Worm (Caenorhabditis elegans) whole organism, L4 larva: ENCODE data around the gene cki-1.

Experiments used
- F10B5.3 ChIP-seq: sonication (generic microtip); optimal IDR thresholded peaks from 2 replicates; lab custom pipeline; 2016; ENCODE audit warnings: mild to moderate bottlenecking, missing genetic modification characterization, missing compliant biosample characterization
- F26F4.8 ChIP-seq: fragments of 200-800 bp; sonication (Bioruptor generic); conservative IDR thresholded peaks from 2 replicates; pipeline ENCODE4 v1.3.6; 2022; ENCODE audit warnings: missing genetic modification characterization, missing compliant biosample characterization
- F37D6.2 ChIP-seq: sonication (generic microtip); optimal IDR thresholded peaks from 2 replicates; lab custom pipeline; 2016; ENCODE audit warnings: mild to moderate bottlenecking, missing genetic modification characterization, missing compliant biosample characterization
- F44E2.7 ChIP-seq: fragments of 200-800 bp; sonication (Bioruptor generic); IDR thresholded peaks from 2 replicates; pipeline ENCODE4 v2.1.2; 2022; ENCODE audit warnings: missing genetic modification characterization, missing compliant biosample characterization
- F49E8.2 ChIP-seq: sonication (generic microtip); optimal IDR thresholded peaks from 2 replicates; lab custom pipeline; 2016; ENCODE audit warnings: missing compliant biosample characterization, mild to moderate bottlenecking, missing genetic modification characterization, borderline replicate concordance
- T20F7.1 ChIP-seq: fragments of 200-800 bp; sonication (Bioruptor generic); optimal IDR thresholded peaks from 2 replicates; lab custom pipeline; 2018; ENCODE audit warnings: mild to moderate bottlenecking, missing genetic modification characterization, missing compliant biosample characterization
- Y105C5A.15 ChIP-seq: fragments of 200-800 bp; sonication (Bioruptor generic); IDR thresholded peaks from 2 replicates; pipeline ENCODE4 v1.3.6; 2022; ENCODE audit warnings: missing genetic modification characterization, missing compliant biosample characterization
- Y5F2A.4 ChIP-seq: fragments of 200-800 bp; sonication (Bioruptor generic); optimal IDR thresholded peaks from 2 replicates; lab custom pipeline; 2018; ENCODE audit warnings: mild to moderate bottlenecking, missing genetic modification characterization, missing compliant biosample characterization
- Y75B8A.6 ChIP-seq: fragments of 200-800 bp; sonication (Bioruptor generic); IDR thresholded peaks from 2 replicates; pipeline ENCODE4 v1.3.6; 2022; ENCODE audit warnings: missing genetic modification reagents, missing genetic modification characterization, missing compliant biosample characterization
- ZK546.5 ChIP-seq, 2 experiments: sonication (generic microtip); optimal IDR thresholded peaks; 2 replicates each; lab custom pipeline; 2017; ENCODE audit warnings: missing biosample characterization in 2 of 2, missing genetic modification characterization in 2 of 2
- ceh-20 ChIP-seq: fragments of 200-800 bp; sonication (Bioruptor generic); IDR thresholded peaks from 2 replicates; pipeline ENCODE4 v1.3.6; 2022; ENCODE audit warnings: missing genetic modification reagents, missing genetic modification characterization, missing compliant biosample characterization
- ces-1 ChIP-seq: fragments of 150-350 bp; sonication (generic microtip); optimal IDR thresholded peaks from 4 replicates; lab custom pipeline; 2014; ENCODE audit warnings: missing biosample characterization, missing genetic modification reagents, missing genetic modification characterization
- daf-16 ChIP-seq, 3 experiments: sonication (generic microtip); optimal IDR thresholded peaks; 2 replicates each; lab custom pipeline; 2016 to 2017; ENCODE audit warnings: missing genetic modification characterization in 3 of 3, missing genetic modification reagents in 3 of 3, mild to moderate bottlenecking in 2 of 3, missing compliant biosample characterization in 2 of 3, missing biosample characterization in 1 of 3, moderate library complexity in 1 of 3
- daf-19 ChIP-seq: fragments of 200-800 bp; sonication (Bioruptor generic); conservative IDR thresholded peaks from 2 replicates; pipeline ENCODE4 v1.3.6; 2022; ENCODE audit warnings: missing genetic modification characterization, missing compliant biosample characterization
- dmd-8 ChIP-seq: fragments of 200-800 bp; sonication (Bioruptor generic); IDR thresholded peaks from 2 replicates; pipeline ENCODE4 v1.3.6; 2022; ENCODE audit warnings: missing genetic modification characterization, missing compliant biosample characterization
- dve-1 ChIP-seq: sonication (generic microtip); optimal IDR thresholded peaks from 2 replicates; lab custom pipeline; 2017; ENCODE audit warnings: antibody characterized with exemption, mild to moderate bottlenecking, missing genetic modification characterization, missing compliant biosample characterization; ENCODE audit not compliant: insufficient read depth
- gei-8 ChIP-seq: fragments of 200-800 bp; sonication (Bioruptor generic); optimal IDR thresholded peaks from 2 replicates; lab custom pipeline; 2018; ENCODE audit warnings: mild to moderate bottlenecking, missing genetic modification characterization, missing compliant biosample characterization
- hlh-11 ChIP-seq: fragments of 200-800 bp; sonication (Bioruptor generic); optimal IDR thresholded peaks from 2 replicates; lab custom pipeline; 2018; ENCODE audit warnings: mild to moderate bottlenecking, missing genetic modification characterization, missing compliant biosample characterization
- jun-1 ChIP-seq: fragments of 150-350 bp; optimal IDR thresholded peaks from 2 replicates; lab custom pipeline; 2014; ENCODE audit warnings: missing biosample characterization, missing genetic modification reagents, missing genetic modification characterization
- lin-38 ChIP-seq: fragments of 200-800 bp; sonication (Bioruptor generic); IDR thresholded peaks from 2 replicates; pipeline ENCODE4 v1.3.6; 2022; ENCODE audit warnings: missing genetic modification reagents, missing genetic modification characterization, missing compliant biosample characterization
- lin-39 ChIP-seq: fragments of 150-350 bp; optimal IDR thresholded peaks from 2 replicates; lab custom pipeline; 2014; ENCODE audit warnings: missing biosample characterization, missing genetic modification reagents, missing genetic modification characterization
- lsy-2 ChIP-seq, 2 experiments: fragments of 150-350 bp in 1 of 2; sonication (generic microtip) in 1 of 2; optimal IDR thresholded peaks; 2 replicates each; lab custom pipeline; 2014 to 2017; ENCODE audit warnings: missing biosample characterization in 2 of 2, missing genetic modification characterization in 2 of 2
- madf-5 ChIP-seq, 2 experiments: fragments of 200-800 bp; sonication (Bioruptor generic); IDR thresholded peaks; 2 replicates each; pipeline ENCODE4 v1.3.6; 2022; ENCODE audit warnings: missing compliant biosample characterization in 2 of 2, missing genetic modification characterization in 2 of 2
- madf-9 ChIP-seq: fragments of 200-800 bp; sonication (Bioruptor generic); conservative IDR thresholded peaks from 2 replicates; pipeline ENCODE4 v1.3.6; 2022; ENCODE audit warnings: missing genetic modification reagents, missing genetic modification characterization, missing compliant biosample characterization
- mdt-29 ChIP-seq: fragments of 200-800 bp; sonication (Bioruptor generic); IDR thresholded peaks from 2 replicates; pipeline ENCODE4 v1.3.6; 2022; ENCODE audit warnings: missing genetic modification reagents, missing genetic modification characterization, missing compliant biosample characterization
- mep-1 ChIP-seq: fragments of 150-350 bp; sonication (generic microtip); optimal IDR thresholded peaks from 3 replicates; lab custom pipeline; 2014; ENCODE audit warnings: missing biosample characterization, missing genetic modification characterization
- mxl-3 ChIP-seq: fragments of 200-800 bp; sonication (Bioruptor generic); optimal IDR thresholded peaks from 2 replicates; lab custom pipeline; 2018; ENCODE audit warnings: mild to moderate bottlenecking, missing genetic modification characterization, missing compliant biosample characterization
- nhr-11 ChIP-seq: fragments of 150-350 bp; optimal IDR thresholded peaks from 2 replicates; lab custom pipeline; 2014; ENCODE audit warnings: missing biosample characterization, missing genetic modification characterization
- nhr-25 ChIP-seq: sonication (generic microtip); optimal IDR thresholded peaks from 2 replicates; lab custom pipeline; 2017; ENCODE audit warnings: missing genetic modification characterization, mild to moderate bottlenecking, missing compliant biosample characterization, antibody characterized with exemption, moderate library complexity, borderline replicate concordance; ENCODE audit not compliant: insufficient read depth
- nhr-28 ChIP-seq: fragments of 150-350 bp; optimal IDR thresholded peaks from 2 replicates; lab custom pipeline; 2014; ENCODE audit warnings: missing biosample characterization, missing genetic modification characterization
- nhr-6 ChIP-seq: fragments of 150-350 bp; optimal IDR thresholded peaks from 2 replicates; lab custom pipeline; 2014; ENCODE audit warnings: missing biosample characterization, missing genetic modification characterization
- pha-4 ChIP-seq, 2 experiments: fragments of 150-350 bp in 1 of 2; fragments of 200-800 bp in 1 of 2; sonication (Bioruptor generic) in 1 of 2; IDR thresholded peaks in 1 of 2; optimal IDR thresholded peaks in 1 of 2; 2 replicates each; pipeline versions ENCODE4 v1.3.6 to Lab custom; 2014 to 2022; ENCODE audit warnings: missing genetic modification characterization in 2 of 2, missing genetic modification reagents in 2 of 2, missing biosample characterization in 1 of 2, missing compliant biosample characterization in 1 of 2
- php-3 ChIP-seq: fragments of 200-800 bp; sonication (Bioruptor generic); IDR thresholded peaks from 2 replicates; pipeline ENCODE4 v1.3.6; 2022; ENCODE audit warnings: missing genetic modification reagents, missing genetic modification characterization, missing compliant biosample characterization
- pqm-1 ChIP-seq: sonication (generic microtip); optimal IDR thresholded peaks from 2 replicates; lab custom pipeline; 2017; ENCODE audit warnings: missing biosample characterization, missing genetic modification characterization
- skn-1 ChIP-seq: fragments of 150-350 bp; optimal IDR thresholded peaks from 2 replicates; lab custom pipeline; 2014; ENCODE audit warnings: missing biosample characterization, missing genetic modification characterization
- spr-1 ChIP-seq: sonication (generic microtip); optimal IDR thresholded peaks from 2 replicates; lab custom pipeline; 2016; ENCODE audit warnings: mild to moderate bottlenecking, missing genetic modification characterization, missing compliant biosample characterization
- tra-1 ChIP-seq: fragments of 200-800 bp; sonication (Bioruptor generic); IDR thresholded peaks from 2 replicates; pipeline ENCODE4 v1.3.6; 2022; ENCODE audit warnings: missing genetic modification reagents, missing genetic modification characterization, missing compliant biosample characterization
- unc-130 ChIP-seq: sonication (generic microtip); optimal IDR thresholded peaks from 2 replicates; lab custom pipeline; 2016; ENCODE audit warnings: missing genetic modification reagents, missing genetic modification characterization, missing compliant biosample characterization
- unc-62 ChIP-seq, 3 experiments: fragments of 150-350 bp in 1 of 3; sonication (generic microtip); optimal IDR thresholded peaks in 2 of 3; peaks in 1 of 3; 1 replicate in 1 of 3; 2 replicates in 2 of 3; lab custom pipeline; 2014 to 2017; ENCODE audit warnings: missing biosample characterization in 3 of 3, missing genetic modification characterization in 3 of 3, missing genetic modification reagents in 3 of 3, missing genotype in 1 of 3
- vab-7 ChIP-seq: fragments of 200-800 bp; sonication (Bioruptor generic); IDR thresholded peaks from 2 replicates; pipeline ENCODE4 v1.3.6; 2022; ENCODE audit warnings: missing genetic modification reagents, missing genetic modification characterization, missing compliant biosample characterization
- zag-1 ChIP-seq: fragments of 150-350 bp; optimal IDR thresholded peaks from 2 replicates; lab custom pipeline; 2014; ENCODE audit warnings: missing biosample characterization, missing genetic modification characterization
- zfp-2 ChIP-seq: sonication (generic microtip); optimal IDR thresholded peaks from 2 replicates; lab custom pipeline; 2016; ENCODE audit warnings: mild to moderate bottlenecking, missing genetic modification characterization, missing compliant biosample characterization
- zfp-3 ChIP-seq: fragments of 200-800 bp; sonication (Bioruptor generic); conservative IDR thresholded peaks from 2 replicates; pipeline ENCODE4 v1.3.6; 2022; ENCODE audit warnings: missing genetic modification reagents, missing genetic modification characterization, missing compliant biosample characterization
- zip-2 ChIP-seq: fragments of 150-350 bp; optimal IDR thresholded peaks from 2 replicates; lab custom pipeline; 2014; ENCODE audit warnings: missing biosample characterization, missing genetic modification characterization
- ztf-7 ChIP-seq: fragments of 150-350 bp; optimal IDR thresholded peaks from 2 replicates; lab custom pipeline; 2014; ENCODE audit warnings: missing biosample characterization, missing genetic modification characterization

cki-1 gene

ce11 chrII:7849697-7850096, 38.7 kb downstream of the cki-1 start, which contains the start of gene acr-7:
Gene acr-7 (minus strand): TSS chrII:7849797.
- TF ChIP-seq nhr-28 (tag; lab: Kevin White, UChicago) (no peak), madf-5 (GFP tag; IDR thresholded peaks at IDR 0.05; lab: Robert Waterston, UW) (no peak), madf-9 (GFP tag; lab: Robert Waterston, UW) (no peak), Y105C5A.15 (GFP tag; lab: Robert Waterston, UW) (no peak), F37D6.2 (no peak), tra-1 (GFP tag; lab: Robert Waterston, UW) (no peak)

ce11 chrII:7850575-7850974, 39.5 kb downstream of the cki-1 start:
- no peak for TF ChIP-seq vab-7 (GFP tag; lab: Robert Waterston, UW)
- peak in 1 of 2 experiments; percentile 1 for TF ChIP-seq lsy-2 (tag; optimal IDR thresholded peaks at IDR 0.05; lab: Kevin White, UChicago)
- TF ChIP-seq php-3 (GFP tag; lab: Robert Waterston, UW), result peak; percentile 84
- no peak for TF ChIP-seq unc-62 (GFP tag; optimal IDR thresholded peaks at IDR 0.05 in 1 of 2; lab: Kevin White, UChicago)
- TF ChIP-seq unc-62 (tag; optimal IDR thresholded peaks at IDR 0.05; lab: Kevin White, UChicago), result no peak

ce11 chrII:7851480-7851879, 40.4 kb downstream of the cki-1 start:
- TF ChIP-seq mxl-3, result no peak
- no peak for TF ChIP-seq zfp-3 (GFP tag; lab: Robert Waterston, UW)
- peak; percentile 60 for TF ChIP-seq dve-1 (tag; lab: Kevin White, UChicago)
- no peak for TF ChIP-seq gei-8 (GFP tag; lab: Kevin White, UChicago)
- no peak for TF ChIP-seq pha-4 (GFP tag; IDR thresholded peaks at IDR 0.05; lab: Robert Waterston, UW)
- TF ChIP-seq pha-4 (tag; optimal IDR thresholded peaks at IDR 0.05; lab: Kevin White, UChicago), result no peak
- TF ChIP-seq unc-130, result no peak
- TF ChIP-seq daf-19 (GFP tag; lab: Robert Waterston, UW), result no peak
- TF ChIP-seq lin-38 (GFP tag; lab: Robert Waterston, UW), result no peak
- TF ChIP-seq nhr-25, result no peak
- TF ChIP-seq ZK546.5 (tag; optimal IDR thresholded peaks at IDR 0.05; lab: Kevin White, UChicago), result no peak
- TF ChIP-seq Y105C5A.15 (GFP tag; lab: Robert Waterston, UW), result no peak
- TF ChIP-seq daf-16 (GFP tag; optimal IDR thresholded peaks at IDR 0.05; lab: Kevin White, UChicago), result no peak
- TF ChIP-seq daf-16 (tag; optimal IDR thresholded peaks at IDR 0.05; lab: Kevin White, UChicago), result peak; percentile 51
- TF ChIP-seq php-3 (GFP tag; lab: Robert Waterston, UW), result peak; percentile 44; the same call in 1 of the 2 replicates
- no peak for TF ChIP-seq zfp-2 (tag; lab: Kevin White, UChicago)
- TF ChIP-seq nhr-11 (tag; lab: Kevin White, UChicago), result no peak
- TF ChIP-seq F37D6.2, result no peak
- peak; percentile 73 for TF ChIP-seq pqm-1 (tag; lab: Kevin White, UChicago)
- TF ChIP-seq Y75B8A.6 (GFP tag; lab: Robert Waterston, UW), result no peak
- TF ChIP-seq ceh-20, result no peak
- no peak for TF ChIP-seq ces-1
- TF ChIP-seq skn-1 (tag; lab: Kevin White, UChicago), result no peak
- TF ChIP-seq Y5F2A.4 (GFP tag; lab: Kevin White, UChicago), result no peak
- no peak for TF ChIP-seq hlh-11 (tag; lab: Kevin White, UChicago)
- no peak for TF ChIP-seq nhr-6 (tag; lab: Kevin White, UChicago)
- no peak for TF ChIP-seq T20F7.1 (GFP tag; lab: Kevin White, UChicago)
- no peak for TF ChIP-seq ztf-7
- no peak for TF ChIP-seq F44E2.7 (GFP tag; lab: Robert Waterston, UW)
- TF ChIP-seq lin-39 (tag; lab: Kevin White, UChicago), result no peak
- TF ChIP-seq F10B5.3 (tag; lab: Kevin White, UChicago), result no peak
- no peak for TF ChIP-seq zip-2
- TF ChIP-seq mdt-29 (GFP tag; lab: Robert Waterston, UW), result no peak
- TF ChIP-seq jun-1 (tag; lab: Kevin White, UChicago), result no peak
- no peak for TF ChIP-seq madf-5 (GFP tag; IDR thresholded peaks at IDR 0.05; lab: Robert Waterston, UW)
- no peak for TF ChIP-seq vab-7 (GFP tag; lab: Robert Waterston, UW)
- TF ChIP-seq spr-1 (tag; lab: Kevin White, UChicago), result no peak
- no peak for TF ChIP-seq zag-1
- TF ChIP-seq F26F4.8 (GFP tag; lab: Robert Waterston, UW), result no peak
- TF ChIP-seq F49E8.2 (tag; lab: Kevin White, UChicago), result no peak
- TF ChIP-seq mep-1 (tag; lab: Kevin White, UChicago), result peak; percentile 6
- TF ChIP-seq dmd-8 (GFP tag; lab: Robert Waterston, UW), result no peak
